Fruit fly (Drosophila melanogaster): ENCODE measurements around the gene Idgf2.

The Idgf2 gene

dm6 chr2L:16450891-16451290, 3.8 kb downstream of the Idgf2 start, which contains the start of gene Idgf3:
Gene Idgf3, plus strand, starts transcription at chr2L:16450907.
- TF ChIP-seq Myc (optimal IDR thresholded peaks at IDR 0.05) (no peak), h (optimal IDR thresholded peaks at IDR 0.05) (no peak), insv (optimal IDR thresholded peaks at IDR 0.05) (no peak), ttk (optimal IDR thresholded peaks at IDR 0.05) (no peak), Sin3A (optimal IDR thresholded peaks at IDR 0.05) (no peak), psq (optimal IDR thresholded peaks at IDR 0.05) (no peak)

dm6 chr2L:16451858-16452257, 4.7 kb downstream of the Idgf2 start:
- TF ChIP-seq psq (optimal IDR thresholded peaks at IDR 0.05), result no peak
- no peak for TF ChIP-seq Myc (optimal IDR thresholded peaks at IDR 0.05)
- no peak for TF ChIP-seq ttk (optimal IDR thresholded peaks at IDR 0.05)
- no peak for TF ChIP-seq h (optimal IDR thresholded peaks at IDR 0.05)
- no peak for TF ChIP-seq insv (optimal IDR thresholded peaks at IDR 0.05)
- TF ChIP-seq Sin3A (optimal IDR thresholded peaks at IDR 0.05), result no peak

- no peak for TF ChIP-seq h (optimal IDR thresholded peaks at IDR 0.05)
- TF ChIP-seq psq (optimal IDR thresholded peaks at IDR 0.05), result no peak
- TF ChIP-seq Myc (optimal IDR thresholded peaks at IDR 0.05), result no peak
- no peak for TF ChIP-seq insv (optimal IDR thresholded peaks at IDR 0.05)
- TF ChIP-seq ttk (optimal IDR thresholded peaks at IDR 0.05), result no peak
These were observed 11.3 kb downstream of the Idgf2 start for dm6 chr2L:16458385-16458784.

- TF ChIP-seq insv (optimal IDR thresholded peaks at IDR 0.05), result no peak
- TF ChIP-seq Myc (optimal IDR thresholded peaks at IDR 0.05), result no peak
- no peak for TF ChIP-seq Sin3A (optimal IDR thresholded peaks at IDR 0.05)
- TF ChIP-seq h (optimal IDR thresholded peaks at IDR 0.05), result no peak
- no peak for TF ChIP-seq ttk (optimal IDR thresholded peaks at IDR 0.05)
- no peak for TF ChIP-seq psq (optimal IDR thresholded peaks at IDR 0.05)
These were observed 16.5 kb downstream of the Idgf2 start for dm6 chr2L:16463657-16464056.

dm6 chr2L:16469749-16470148, 22.6 kb downstream of the Idgf2 start:
- no peak for TF ChIP-seq ttk (optimal IDR thresholded peaks at IDR 0.05)
- TF ChIP-seq Myc (optimal IDR thresholded peaks at IDR 0.05), result no peak
- no peak for TF ChIP-seq psq (optimal IDR thresholded peaks at IDR 0.05)
- TF ChIP-seq Sin3A (optimal IDR thresholded peaks at IDR 0.05), result no peak
- no peak for TF ChIP-seq h (optimal IDR thresholded peaks at IDR 0.05)
- TF ChIP-seq insv (optimal IDR thresholded peaks at IDR 0.05), result no peak

dm6 chr2L:16472184-16472583, 25.1 kb downstream of the Idgf2 start:
- TF ChIP-seq ttk (optimal IDR thresholded peaks at IDR 0.05), result no peak
- TF ChIP-seq Myc (optimal IDR thresholded peaks at IDR 0.05), result no peak
- TF ChIP-seq Sin3A (optimal IDR thresholded peaks at IDR 0.05), result no peak

- no peak for TF ChIP-seq h (optimal IDR thresholded peaks at IDR 0.05)
- no peak for TF ChIP-seq insv (optimal IDR thresholded peaks at IDR 0.05)
- no peak for TF ChIP-seq Myc (optimal IDR thresholded peaks at IDR 0.05)
- TF ChIP-seq Sin3A (optimal IDR thresholded peaks at IDR 0.05), result no peak
- TF ChIP-seq ttk (optimal IDR thresholded peaks at IDR 0.05), result no peak
- no peak for TF ChIP-seq psq (optimal IDR thresholded peaks at IDR 0.05)
These were observed 29.4 kb downstream of the Idgf2 start for dm6 chr2L:16476517-16476916.

- TF ChIP-seq insv (optimal IDR thresholded peaks at IDR 0.05), result no peak
- TF ChIP-seq Sin3A (optimal IDR thresholded peaks at IDR 0.05), result no peak
- no peak for TF ChIP-seq ttk (optimal IDR thresholded peaks at IDR 0.05)
These were observed 38.5 kb downstream of the Idgf2 start, which contains the start of gene dac for dm6 chr2L:16485643-16486000. Gene dac, minus strand, starts transcription at chr2L:16485998.

- TF ChIP-seq Sin3A (optimal IDR thresholded peaks at IDR 0.05) (no peak), Myc (optimal IDR thresholded peaks at IDR 0.05) (no peak), ttk (optimal IDR thresholded peaks at IDR 0.05) (no peak), h (optimal IDR thresholded peaks at IDR 0.05) (no peak), psq (optimal IDR thresholded peaks at IDR 0.05) (no peak), insv (optimal IDR thresholded peaks at IDR 0.05) (no peak)
These were observed 39.1 kb downstream of the Idgf2 start for dm6 chr2L:16486001-16486793.

- TF ChIP-seq ttk (optimal IDR thresholded peaks at IDR 0.05), result no peak
- TF ChIP-seq h (optimal IDR thresholded peaks at IDR 0.05), result no peak
These were observed 40.6 kb downstream of the Idgf2 start, which contains the start of gene Nepl8 for dm6 chr2L:16487571-16488276. Gene Nepl8, plus strand, starts transcription at chr2L:16488148.

- TF ChIP-seq Myc (optimal IDR thresholded peaks at IDR 0.05), result no peak
- no peak for TF ChIP-seq insv (optimal IDR thresholded peaks at IDR 0.05)
These were observed 44.1 kb downstream of the Idgf2 start, which contains the start of gene Tpr2 for dm6 chr2L:16491123-16491751. Gene Tpr2, plus strand, starts transcription at chr2L:16491540.

- TF ChIP-seq ttk (optimal IDR thresholded peaks at IDR 0.05), result no peak
- TF ChIP-seq Myc (optimal IDR thresholded peaks at IDR 0.05), result no peak
- no peak for TF ChIP-seq insv (optimal IDR thresholded peaks at IDR 0.05)
- no peak for TF ChIP-seq Sin3A (optimal IDR thresholded peaks at IDR 0.05)
- TF ChIP-seq h (optimal IDR thresholded peaks at IDR 0.05), result no peak
- no peak for TF ChIP-seq psq (optimal IDR thresholded peaks at IDR 0.05)
These were observed 44.9 kb downstream of the Idgf2 start for dm6 chr2L:16491752-16492616.

Measured in Kc167 (cell line).